Worm (Caenorhabditis elegans): Measurements from ENCODE around the gene C13G3.1.

Gene C13G3.1

ce11 chrV:11039379-11039954, 27.2 kb upstream of the C13G3.1 start, which contains the start of gene pak-2 (continued):
- TF ChIP-seq nhr-28 (tag; optimal IDR thresholded peaks at IDR 0.05) (no peak), aly-2 (tag; optimal IDR thresholded peaks at IDR 0.05) (no peak), ceh-16 (tag; optimal IDR thresholded peaks at IDR 0.05) (no peak), nhr-11 (tag; optimal IDR thresholded peaks at IDR 0.05) (peak; percentile 24), egl-27 (tag; optimal IDR thresholded peaks at IDR 0.05) (no peak), skn-1 (tag; optimal IDR thresholded peaks at IDR 0.05) (no peak)

DNA sequence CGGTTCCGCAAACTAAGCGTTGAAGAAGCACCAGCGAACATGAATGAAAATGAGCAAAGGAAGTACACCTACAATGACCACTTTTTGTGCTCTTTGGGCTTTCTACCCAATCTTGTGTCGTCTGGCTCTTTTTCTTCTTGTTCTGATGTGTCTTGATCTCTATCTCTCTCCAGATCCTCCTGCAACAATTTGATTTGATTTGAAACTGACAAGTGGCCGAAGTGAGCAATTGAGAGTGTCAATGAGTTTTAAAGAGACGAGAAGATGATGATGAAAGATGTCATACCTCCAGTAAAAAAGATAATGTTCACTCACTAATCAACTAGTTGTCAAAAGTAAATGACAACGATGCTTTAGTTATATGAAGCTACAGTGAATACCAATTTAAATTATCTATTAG, 22.5 kb upstream of the C13G3.1 start, which contains the start of gene pptr-2:
TSS of gene pptr-2 (minus strand) at position 184 of the 400 bp plus-strand sequence.
- TF ChIP-seq nhr-67 (tag; optimal IDR thresholded peaks at IDR 0.05), result no peak
- peak; percentile 21 for TF ChIP-seq nfya-1 (tag; optimal IDR thresholded peaks at IDR 0.05; ENCODE audit: insufficient read depth)

DNA sequence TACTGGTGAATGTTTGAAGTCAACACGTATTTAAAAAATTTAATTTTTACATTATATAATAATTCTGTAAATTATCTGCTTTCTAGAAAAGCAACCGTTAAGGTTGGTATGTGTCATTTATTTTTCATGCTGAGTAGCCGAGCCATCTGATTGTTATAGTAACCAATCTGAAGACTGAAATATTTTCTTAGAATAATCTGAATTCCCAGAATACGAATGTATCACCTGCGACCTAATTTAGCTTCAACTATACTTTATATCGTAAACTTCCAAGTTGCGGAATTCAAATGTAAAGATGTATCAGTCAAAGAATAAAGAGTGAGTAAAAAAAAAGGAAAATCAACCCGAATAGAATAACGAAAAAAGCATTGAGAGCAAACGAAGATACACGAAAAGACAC, 21.0 kb upstream of the C13G3.1 start:
- TF ChIP-seq egl-5 (tag; optimal IDR thresholded peaks at IDR 0.05) (no peak), tbx-2 (tag; optimal IDR thresholded peaks at IDR 0.05) (no peak), nhr-28 (tag; optimal IDR thresholded peaks at IDR 0.05) (no peak), nhr-12 (tag; optimal IDR thresholded peaks at IDR 0.05) (no peak), skn-1 (tag; optimal IDR thresholded peaks at IDR 0.05) (no peak), nhr-11 (tag; optimal IDR thresholded peaks at IDR 0.05) (no peak), fos-1 (tag; optimal IDR thresholded peaks at IDR 0.05) (no peak)

- TF ChIP-seq mdl-1 (tag; optimal IDR thresholded peaks at IDR 0.05), result no peak
- TF ChIP-seq aly-2 (tag; optimal IDR thresholded peaks at IDR 0.05), result no peak
- TF ChIP-seq nhr-77 (tag; optimal IDR thresholded peaks at IDR 0.05), result no peak
- no peak for TF ChIP-seq fkh-2 (tag; optimal IDR thresholded peaks at IDR 0.05)
- no peak for TF ChIP-seq ceh-9 (tag; optimal IDR thresholded peaks at IDR 0.05)
- TF ChIP-seq unc-62 (GFP tag; optimal IDR thresholded peaks at IDR 0.05), result no peak
- no peak for TF ChIP-seq nhr-237 (tag; optimal IDR thresholded peaks at IDR 0.05)
- TF ChIP-seq lin-39 (tag; optimal IDR thresholded peaks at IDR 0.05), result no peak
- TF ChIP-seq nfya-1 (tag; optimal IDR thresholded peaks at IDR 0.05; ENCODE audit: insufficient read depth), result no peak
- TF ChIP-seq ztf-11 (tag; optimal IDR thresholded peaks at IDR 0.05), result no peak
- TF ChIP-seq ceh-82 (tag; optimal IDR thresholded peaks at IDR 0.05), result no peak
- no peak for TF ChIP-seq egl-5 (tag; optimal IDR thresholded peaks at IDR 0.05)
- no peak for TF ChIP-seq tbx-2 (tag; optimal IDR thresholded peaks at IDR 0.05)
- TF ChIP-seq nhr-12 (tag; optimal IDR thresholded peaks at IDR 0.05), result no peak
Measured at ce11 chrV:11030675-11031074, 18.4 kb upstream of the C13G3.1 start.

DNA sequence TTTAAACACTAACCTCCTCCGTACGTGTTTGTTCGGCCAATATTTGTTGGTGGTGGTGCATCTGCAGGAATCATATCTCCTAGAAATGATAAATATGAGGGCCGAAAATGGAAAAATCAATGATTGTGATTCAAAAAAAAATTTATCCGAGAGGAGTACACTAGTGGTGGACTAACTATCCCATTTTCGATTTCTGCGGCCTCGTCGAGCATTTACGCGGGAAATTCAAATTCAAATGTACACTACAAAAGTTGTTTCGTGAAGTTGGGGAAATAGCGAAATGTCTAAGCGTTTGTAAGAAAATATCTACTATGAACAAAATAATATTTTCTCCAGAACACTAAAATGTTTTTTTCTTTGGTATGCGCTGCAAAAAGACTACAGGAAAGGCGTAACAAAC, 17.0 kb upstream of the C13G3.1 start:
- peak; percentile 69 for TF ChIP-seq nhr-23 (tag; optimal IDR thresholded peaks at IDR 0.05)
- no peak for TF ChIP-seq eor-1 (tag; optimal IDR thresholded peaks at IDR 0.05)
- TF ChIP-seq unc-62 (GFP tag; optimal IDR thresholded peaks at IDR 0.05), result no peak
- no peak for TF ChIP-seq ztf-11 (tag; optimal IDR thresholded peaks at IDR 0.05)
- peak; percentile 32 for TF ChIP-seq lin-39 (tag; optimal IDR thresholded peaks at IDR 0.05)
- no peak for TF ChIP-seq mdl-1 (tag; optimal IDR thresholded peaks at IDR 0.05)
- peak; percentile 23 for TF ChIP-seq nhr-25 (tag; optimal IDR thresholded peaks at IDR 0.05)
- TF ChIP-seq mml-1 (tag; optimal IDR thresholded peaks at IDR 0.05), result no peak
- TF ChIP-seq nhr-43 (tag; optimal IDR thresholded peaks at IDR 0.05; ENCODE audit: poor library complexity, severe bottlenecking), result peak; percentile 84
- TF ChIP-seq lin-15B (tag; optimal IDR thresholded peaks at IDR 0.05), result peak; percentile 59
- peak; percentile 30 for TF ChIP-seq lsy-12 (tag; optimal IDR thresholded peaks at IDR 0.05)
- TF ChIP-seq ceh-28 (tag; optimal IDR thresholded peaks at IDR 0.05), result peak; percentile 43
- peak; percentile 29 for TF ChIP-seq hmg-11 (tag; optimal IDR thresholded peaks at IDR 0.05)
- peak; percentile 18 for TF ChIP-seq elt-2 (tag; optimal IDR thresholded peaks at IDR 0.05)
- peak; percentile 74 for TF ChIP-seq pha-4 (tag; optimal IDR thresholded peaks at IDR 0.05)
- TF ChIP-seq nfya-1 (tag; optimal IDR thresholded peaks at IDR 0.05; ENCODE audit: insufficient read depth), result peak; percentile 27
- TF ChIP-seq jun-1 (tag; optimal IDR thresholded peaks at IDR 0.05), result peak; percentile 12
